Fruit fly (Drosophila melanogaster) S2 (cell line): Measurements from ENCODE around the gene B52.
A peak's percentile ranks its signal among the peaks of the same experiment; 100 is the strongest.

Experiments
- CG8478 ChIP-seq: fragments of >200 bp; optimal IDR thresholded peaks from 2 replicates; lab custom pipeline; 2018
- CTCF ChIP-seq, 2 experiments: fragments of >200 bp; optimal IDR thresholded peaks; 2 replicates each; lab custom pipeline; 2018

dm6 chr3R:13683624-13684568 lies 22.8 kb downstream of the B52 start, which contains the start of gene flfl:
- TF ChIP-seq CG8478 (lab: Kevin White, UChicago) (no peak), CTCF (optimal IDR thresholded peaks at IDR 0.05; lab: Kevin White, UChicago) (peak in 1 of 2 experiments; percentile 10)
